Worm (Caenorhabditis elegans): Measurements from ENCODE around the gene ttr-9.

Gene ttr-9

DNA sequence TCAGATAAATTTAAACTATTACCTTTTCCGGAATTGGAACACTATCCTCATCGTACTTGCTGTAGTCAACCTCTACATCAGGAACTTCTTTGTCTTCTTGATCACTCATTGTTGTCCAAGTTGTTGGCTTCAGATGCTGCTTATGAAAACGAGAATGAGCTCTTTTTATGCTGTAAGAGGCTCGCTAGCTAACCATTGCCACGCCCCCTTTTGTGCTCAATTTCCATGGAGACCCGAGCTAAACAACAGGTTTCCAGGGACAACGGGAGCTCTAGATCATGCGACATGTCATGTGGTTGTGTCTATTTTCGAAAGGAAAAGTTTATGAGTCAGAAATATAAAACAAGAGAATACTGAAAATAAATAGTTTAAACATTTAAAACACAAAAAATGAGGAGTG, 4.3 kb upstream of the ttr-9 start, which contains the start of gene C33A12.4:
C33A12.4 (minus strand) TSS at position 131 of the 400 bp plus-strand sequence.
- TF ChIP-seq ceh-13 (GFP tag; optimal IDR thresholded peaks at IDR 0.05) = no peak
- no peak for TF ChIP-seq aly-1 (tag; optimal IDR thresholded peaks at IDR 0.05)
- no peak for TF ChIP-seq ceh-36 (tag; optimal IDR thresholded peaks at IDR 0.05)
- TF ChIP-seq hmg-4 (GFP tag; optimal IDR thresholded peaks at IDR 0.05) = no peak
- TF ChIP-seq scrt-1 (GFP tag; IDR thresholded peaks at IDR 0.05) = no peak
- TF ChIP-seq sea-1 (GFP tag; conservative IDR thresholded peaks at IDR 0.05) = no peak
- TF ChIP-seq ets-7 (tag; optimal IDR thresholded peaks at IDR 0.05) = no peak
- TF ChIP-seq tra-4 (tag; optimal IDR thresholded peaks at IDR 0.05) = no peak
- TF ChIP-seq B0310.2 (tag; optimal IDR thresholded peaks at IDR 0.05) = no peak
- no peak for TF ChIP-seq pes-1 (GFP tag; IDR thresholded peaks at IDR 0.05)
- no peak for TF ChIP-seq flt-1 (GFP tag; IDR thresholded peaks at IDR 0.05)
- no peak for TF ChIP-seq F13C5.2 (tag; optimal IDR thresholded peaks at IDR 0.05)
- no peak for TF ChIP-seq hmbx-1 (tag; optimal IDR thresholded peaks at IDR 0.05)
- TF ChIP-seq ama-1 (optimal IDR thresholded peaks at IDR 0.05) = no peak

DNA sequence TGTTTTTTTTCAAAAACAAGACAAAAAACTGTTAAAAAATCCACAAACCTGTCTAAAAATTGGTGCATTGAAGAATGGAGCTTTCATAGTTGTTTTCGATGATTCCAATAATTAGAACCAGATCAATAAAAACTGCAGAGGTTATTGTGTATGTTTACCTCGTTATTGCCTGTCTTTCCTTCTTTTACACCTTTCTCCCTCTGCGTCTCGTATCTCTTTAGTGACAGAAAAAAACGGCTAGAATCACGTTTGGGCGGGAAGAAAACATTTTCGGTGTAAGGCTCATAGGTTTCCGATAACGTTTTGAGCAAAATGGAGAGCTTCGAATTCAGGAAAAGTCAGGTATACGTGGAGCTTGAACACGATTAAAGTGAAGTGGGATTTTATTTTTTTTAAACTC, 2.5 kb upstream of the ttr-9 start, which contains the start of gene ethe-1:
ethe-1 (minus strand) TSS at position 150 of the 400 bp plus-strand sequence.
- TF ChIP-seq ets-7 (tag; optimal IDR thresholded peaks at IDR 0.05) = no peak

DNA sequence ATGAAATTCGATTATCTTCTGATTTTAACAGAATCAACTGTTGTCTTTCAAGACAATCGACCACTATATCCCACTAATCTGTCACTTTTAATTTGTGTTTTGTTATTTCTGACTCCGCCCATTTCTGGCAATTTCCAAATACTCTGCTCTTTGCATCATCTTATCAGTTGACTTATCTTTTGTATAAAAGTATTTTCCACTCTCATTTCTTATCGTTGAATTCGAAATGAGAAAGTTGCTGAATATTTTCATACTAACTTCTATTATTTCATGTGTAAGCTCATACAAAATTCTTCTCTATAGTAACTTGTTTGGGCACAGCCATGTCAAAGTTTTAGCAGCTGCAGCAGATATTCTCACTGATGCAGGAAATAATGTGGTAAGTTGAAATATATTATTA, 6.1 kb downstream of the ttr-9 start, which contains the start of gene ugt-21:
ugt-21 (plus strand) TSS at position 212 of the 400 bp plus-strand sequence.
- TF ChIP-seq tbx-11 (GFP tag; IDR thresholded peaks at IDR 0.05) (no peak), hmbx-1 (tag; optimal IDR thresholded peaks at IDR 0.05) (no peak), pes-1 (GFP tag; IDR thresholded peaks at IDR 0.05) (no peak), tbx-37 (GFP tag; conservative IDR thresholded peaks at IDR 0.05) (no peak)

DNA sequence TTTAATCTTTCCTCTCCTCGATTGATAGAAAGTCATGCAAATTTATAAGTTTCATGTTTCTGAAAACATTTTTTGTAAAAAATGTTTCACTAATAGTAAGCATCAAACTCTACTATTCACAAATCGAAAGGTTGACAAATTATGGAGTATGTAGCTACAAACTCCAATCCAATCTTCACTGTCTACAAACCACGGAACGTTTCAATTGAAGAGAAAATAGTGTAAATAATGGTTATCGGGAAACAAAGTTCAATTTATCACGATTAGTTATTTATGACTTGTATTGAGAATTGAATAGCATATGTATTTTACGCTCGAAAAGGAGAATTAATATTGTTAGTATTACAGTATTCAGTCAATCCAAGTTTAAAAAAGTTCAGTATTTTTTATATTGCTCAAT, 6.5 kb downstream of the ttr-9 start:
- TF ChIP-seq tbx-11 (GFP tag; IDR thresholded peaks at IDR 0.05) (no peak), aly-1 (tag; optimal IDR thresholded peaks at IDR 0.05) (no peak)

DNA sequence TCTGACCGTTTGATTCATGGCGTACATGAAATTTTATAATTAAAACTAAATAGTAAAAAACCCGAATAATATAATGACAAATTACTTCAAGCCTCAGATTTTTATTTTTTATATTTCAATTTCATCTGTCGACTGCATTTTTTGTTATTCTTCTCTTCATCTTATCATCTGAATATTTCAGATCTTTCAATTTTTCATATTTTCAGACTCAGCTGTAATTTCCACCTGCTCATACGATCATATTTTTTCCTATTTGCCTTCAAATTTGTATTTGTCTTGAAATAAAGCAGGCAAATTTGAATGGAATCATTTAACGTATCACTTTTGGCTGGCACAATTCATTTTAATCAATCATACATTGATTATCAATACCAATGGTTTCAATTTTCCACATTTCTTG, 8.1 kb downstream of the ttr-9 start, which contains the start of gene sru-4:
sru-4 (plus strand) TSS at position 301 of the 400 bp plus-strand sequence.
- TF ChIP-seq pes-1 (GFP tag; IDR thresholded peaks at IDR 0.05) (no peak), ceh-36 (tag; optimal IDR thresholded peaks at IDR 0.05) (no peak), sea-1 (GFP tag; conservative IDR thresholded peaks at IDR 0.05) (no peak), F13C5.2 (tag; optimal IDR thresholded peaks at IDR 0.05) (no peak), flt-1 (GFP tag; IDR thresholded peaks at IDR 0.05) (no peak), scrt-1 (GFP tag; IDR thresholded peaks at IDR 0.05) (no peak), tbx-37 (GFP tag; conservative IDR thresholded peaks at IDR 0.05) (no peak)

DNA sequence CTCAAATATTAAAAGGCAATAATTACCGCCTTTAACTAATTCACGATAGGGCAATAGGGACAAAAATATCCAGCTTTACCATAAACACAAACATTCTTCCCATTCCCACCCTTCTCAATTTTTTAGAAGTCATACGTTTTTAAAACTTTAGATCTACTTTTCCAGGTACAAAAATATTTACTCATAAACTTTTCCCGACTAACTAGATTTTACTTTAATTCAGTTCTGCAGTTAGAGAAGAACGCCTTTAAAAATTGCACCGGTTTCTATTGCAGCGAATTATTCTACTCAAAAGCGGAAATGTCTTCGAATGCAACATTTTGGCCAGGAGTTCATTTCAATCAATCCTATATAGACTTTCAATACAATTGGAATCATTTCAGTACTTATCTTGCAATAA, 9.8 kb downstream of the ttr-9 start, which contains the start of gene sru-3:
sru-3 (plus strand) TSS at position 301 of the 400 bp plus-strand sequence.
- TF ChIP-seq scrt-1 (GFP tag; IDR thresholded peaks at IDR 0.05) = no peak
- no peak for TF ChIP-seq sea-1 (GFP tag; conservative IDR thresholded peaks at IDR 0.05)
- no peak for TF ChIP-seq tbx-37 (GFP tag; conservative IDR thresholded peaks at IDR 0.05)
- TF ChIP-seq B0310.2 (tag; optimal IDR thresholded peaks at IDR 0.05) = no peak
- no peak for TF ChIP-seq F13C5.2 (tag; optimal IDR thresholded peaks at IDR 0.05)
- TF ChIP-seq ama-1 (optimal IDR thresholded peaks at IDR 0.05) = no peak
- no peak for TF ChIP-seq tra-4 (tag; optimal IDR thresholded peaks at IDR 0.05)
- no peak for TF ChIP-seq hmbx-1 (tag; optimal IDR thresholded peaks at IDR 0.05)
- no peak for TF ChIP-seq ceh-36 (tag; optimal IDR thresholded peaks at IDR 0.05)
- no peak for TF ChIP-seq tbx-11 (GFP tag; IDR thresholded peaks at IDR 0.05)
- TF ChIP-seq ets-7 (tag; optimal IDR thresholded peaks at IDR 0.05) = no peak
- no peak for TF ChIP-seq ceh-13 (GFP tag; optimal IDR thresholded peaks at IDR 0.05)
- no peak for TF ChIP-seq hmg-4 (GFP tag; optimal IDR thresholded peaks at IDR 0.05)
- no peak for TF ChIP-seq hnd-1 (tag; optimal IDR thresholded peaks at IDR 0.05)
- no peak for TF ChIP-seq pes-1 (GFP tag; IDR thresholded peaks at IDR 0.05)

DNA sequence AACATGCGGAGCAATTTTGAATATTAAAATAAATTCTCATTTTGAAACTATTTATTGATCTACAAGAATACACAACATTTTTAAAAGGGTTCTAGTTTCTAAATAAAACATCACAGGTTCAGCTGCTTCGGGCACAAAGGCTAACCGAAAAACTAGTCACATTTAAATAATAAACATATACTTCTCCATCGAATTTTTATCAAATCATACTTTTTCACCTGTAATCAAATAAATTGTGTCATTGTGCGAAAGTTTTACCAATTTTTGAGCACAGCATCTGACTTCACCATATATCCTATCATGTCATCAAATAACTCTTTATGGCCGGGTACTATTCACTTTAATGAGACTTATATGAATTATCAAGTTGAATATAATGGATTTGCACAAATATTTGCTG, 15.8 kb downstream of the ttr-9 start, which contains the start of gene sru-6:
sru-6 (plus strand) TSS at position 301 of the 400 bp plus-strand sequence.
- TF ChIP-seq tbx-37 (GFP tag; conservative IDR thresholded peaks at IDR 0.05) = no peak
- TF ChIP-seq pes-1 (GFP tag; IDR thresholded peaks at IDR 0.05) = no peak
- TF ChIP-seq ets-7 (tag; optimal IDR thresholded peaks at IDR 0.05) = no peak
- TF ChIP-seq F13C5.2 (tag; optimal IDR thresholded peaks at IDR 0.05) = no peak
- TF ChIP-seq aly-1 (tag; optimal IDR thresholded peaks at IDR 0.05) = no peak
- no peak for TF ChIP-seq tra-4 (tag; optimal IDR thresholded peaks at IDR 0.05)
- no peak for TF ChIP-seq hmbx-1 (tag; optimal IDR thresholded peaks at IDR 0.05)
- no peak for TF ChIP-seq hmg-4 (GFP tag; optimal IDR thresholded peaks at IDR 0.05)
- no peak for TF ChIP-seq ceh-36 (tag; optimal IDR thresholded peaks at IDR 0.05)
- TF ChIP-seq tbx-11 (GFP tag; IDR thresholded peaks at IDR 0.05) = no peak

DNA sequence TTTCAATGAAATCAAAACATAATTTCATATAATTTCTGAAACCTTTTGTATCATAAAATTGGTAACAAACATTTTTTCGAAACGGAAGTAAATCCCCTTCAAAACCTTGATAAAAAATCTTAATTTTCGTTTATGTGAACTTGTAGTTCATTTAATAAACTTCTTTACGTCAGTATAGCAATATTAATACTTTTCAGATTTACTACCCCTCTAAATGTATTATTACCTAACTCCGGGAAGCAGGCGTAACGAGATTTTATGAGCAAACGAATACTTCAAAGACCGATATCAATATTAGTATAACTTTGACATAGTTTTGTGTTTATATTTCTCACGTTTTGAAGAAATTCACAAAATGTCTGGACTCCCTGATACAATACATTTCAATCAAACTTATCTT, 17.8 kb downstream of the ttr-9 start, which contains the start of gene sru-1:
sru-1 (plus strand) TSS at position 301 of the 400 bp plus-strand sequence.
- TF ChIP-seq F13C5.2 (tag; optimal IDR thresholded peaks at IDR 0.05) (no peak), tbx-37 (GFP tag; conservative IDR thresholded peaks at IDR 0.05) (no peak), sea-1 (GFP tag; conservative IDR thresholded peaks at IDR 0.05) (no peak), tbx-11 (GFP tag; IDR thresholded peaks at IDR 0.05) (no peak), hmg-4 (GFP tag; optimal IDR thresholded peaks at IDR 0.05) (no peak), flt-1 (GFP tag; IDR thresholded peaks at IDR 0.05) (no peak), tra-4 (tag; optimal IDR thresholded peaks at IDR 0.05) (no peak), ama-1 (optimal IDR thresholded peaks at IDR 0.05) (no peak), hmbx-1 (tag; optimal IDR thresholded peaks at IDR 0.05) (no peak), B0310.2 (tag; optimal IDR thresholded peaks at IDR 0.05) (no peak), ceh-13 (GFP tag; optimal IDR thresholded peaks at IDR 0.05) (no peak), aly-1 (tag; optimal IDR thresholded peaks at IDR 0.05) (no peak), pes-1 (GFP tag; IDR thresholded peaks at IDR 0.05) (no peak), ceh-36 (tag; optimal IDR thresholded peaks at IDR 0.05) (no peak), ets-7 (tag; optimal IDR thresholded peaks at IDR 0.05) (no peak), scrt-1 (GFP tag; IDR thresholded peaks at IDR 0.05) (no peak), hnd-1 (tag; optimal IDR thresholded peaks at IDR 0.05) (no peak)
